Worm (Caenorhabditis elegans) whole organism, early embryonic: Measurements from ENCODE around the gene mfsd-10.

Source experiments
- ama-1 ChIP-seq: fragments of 150-350 bp; optimal IDR thresholded peaks from 2 replicates; lab custom pipeline; 2014
- flt-1 ChIP-seq: fragments of 200-800 bp; sonication (Bioruptor generic); IDR thresholded peaks from 2 replicates; pipeline ENCODE4 v1.3.6; 2022; ENCODE audit warnings: missing genetic modification characterization, missing compliant biosample characterization
- tra-4 ChIP-seq: sonication (generic microtip); optimal IDR thresholded peaks from 2 replicates; lab custom pipeline; 2017; ENCODE audit warnings: missing genetic modification characterization, missing compliant biosample characterization

ce11 chrX:17403058-17403457, 34.6 kb upstream of the mfsd-10 start:
- no peak for TF ChIP-seq flt-1 (GFP tag; lab: Robert Waterston, UW)
- TF ChIP-seq ama-1, result no peak
- TF ChIP-seq tra-4 (tag; lab: Kevin White, UChicago), result no peak
